Fruit fly (Drosophila melanogaster): ENCODE data around the gene CG13043.

DNA sequence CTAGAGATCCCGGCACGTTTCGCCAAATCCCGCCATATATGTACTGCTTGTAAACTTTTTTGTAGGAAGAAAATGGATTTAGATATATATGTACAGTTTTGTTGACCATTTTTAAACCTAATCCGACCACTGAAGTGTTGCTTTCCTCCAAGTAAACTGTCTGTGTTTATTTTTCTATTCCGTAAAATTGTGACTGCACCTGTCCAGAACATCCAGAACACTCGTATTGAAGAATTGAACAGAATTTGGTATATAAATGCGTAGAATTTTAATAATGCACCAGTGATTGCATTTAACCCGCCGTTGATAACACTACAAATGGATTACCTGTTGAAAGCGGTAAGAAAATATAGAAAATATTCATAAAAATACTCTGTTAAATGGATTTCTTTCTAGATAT lies 1.7 kb downstream of the CG13043 start, which contains the start of gene CG43249:
- no peak for TF ChIP-seq CG10348 (GFP tag; IDR thresholded peaks at IDR 0.05)
- no peak for TF ChIP-seq CG4496 (GFP tag; IDR thresholded peaks at IDR 0.05)
- no peak for TF ChIP-seq Pif1B (GFP tag; optimal IDR thresholded peaks at IDR 0.05)
- TF ChIP-seq EcR (GFP tag; optimal IDR thresholded peaks at IDR 0.05): no peak
- no peak for TF ChIP-seq CG34367 (tag; optimal IDR thresholded peaks at IDR 0.05)
- no peak for TF ChIP-seq CG32121 (GFP tag; IDR thresholded peaks at IDR 0.05)
- TF ChIP-seq Ets98B (GFP tag; IDR thresholded peaks at IDR 0.05): no peak
- no peak for TF ChIP-seq CG8159 (tag; optimal IDR thresholded peaks at IDR 0.05)

Data from whole organism, pupa.